Fruit fly (Drosophila melanogaster) whole organism, embryonic: ENCODE measurements around the gene CG46412.
A peak's percentile ranks its signal among the peaks of the same experiment; 100 is the strongest.

Experiments used
- Awh ChIP-seq: fragments of 200-800 bp; sonication (Bioruptor generic); IDR thresholded peaks from 2 replicates; pipeline ENCODE4, ENCODE4 v1.3.6; 2022; ENCODE audit warnings: missing biosample characterization, missing genetic modification characterization
- CG10209 ChIP-seq: fragments of 200-800 bp; sonication (Bioruptor generic); optimal IDR thresholded peaks from 3 replicates; lab custom pipeline; 2017; ENCODE audit warnings: missing biosample characterization, mild to moderate bottlenecking, missing genetic modification characterization, missing genetic modification reagents
- CG10366 ChIP-seq: fragments of 200-800 bp; sonication (Bioruptor generic); IDR thresholded peaks from 2 replicates; pipeline ENCODE4 v1.3.6; 2022; ENCODE audit warnings: missing biosample characterization, missing genetic modification characterization
- CG11456 ChIP-seq: fragments of 200-800 bp; sonication (Bioruptor generic); IDR thresholded peaks from 3 replicates; pipeline ENCODE4 v1.3.6; 2022; ENCODE audit warnings: missing biosample characterization, missing genetic modification characterization
- CG12299 ChIP-seq: fragments of 200-800 bp; sonication (Bioruptor generic); optimal IDR thresholded peaks from 2 replicates; lab custom pipeline; 2018; ENCODE audit warnings: missing biosample characterization, mild to moderate bottlenecking, missing genetic modification characterization
- CG16779 ChIP-seq: fragments of 200-800 bp; sonication (Bioruptor generic); IDR thresholded peaks from 2 replicates; pipeline ENCODE4 v1.3.6; 2022; ENCODE audit warnings: missing biosample characterization, missing genetic modification characterization
- CG16863 ChIP-seq: fragments of 200-800 bp; sonication (Bioruptor generic); optimal IDR thresholded peaks from 3 replicates; lab custom pipeline; 2016; ENCODE audit warnings: missing biosample characterization, missing genetic modification characterization
- CG17385 ChIP-seq: fragments of 200-800 bp; sonication (Bioruptor generic); optimal IDR thresholded peaks from 3 replicates; lab custom pipeline; 2018; ENCODE audit warnings: missing biosample characterization, mild to moderate bottlenecking, missing genetic modification characterization
- CG17568 ChIP-seq: fragments of 200-800 bp; sonication (Bioruptor generic); optimal IDR thresholded peaks from 2 replicates; lab custom pipeline; 2018; ENCODE audit warnings: missing biosample characterization, mild to moderate bottlenecking, missing genetic modification characterization, moderate library complexity
- CG2120 ChIP-seq: fragments of 200-800 bp; sonication (Bioruptor generic); optimal IDR thresholded peaks from 3 replicates; lab custom pipeline; 2016; ENCODE audit warnings: missing biosample characterization, missing genetic modification characterization
- CG30403 ChIP-seq: fragments of 200-800 bp; sonication (Bioruptor generic); optimal IDR thresholded peaks from 3 replicates; lab custom pipeline; 2016; ENCODE audit warnings: missing biosample characterization, missing genetic modification characterization
- CG31441 ChIP-seq: fragments of 200-800 bp; sonication (Bioruptor generic); IDR thresholded peaks from 2 replicates; pipeline ENCODE4 v1.3.6; 2022; ENCODE audit warnings: missing biosample characterization, missing genetic modification characterization
- CG3847 ChIP-seq: fragments of 200-800 bp; sonication (Bioruptor generic); IDR thresholded peaks from 2 replicates; pipeline ENCODE4 v1.3.6; 2022; ENCODE audit warnings: missing biosample characterization, missing genetic modification characterization
- CG5180 ChIP-seq: fragments of 200-800 bp; sonication (Bioruptor generic); optimal IDR thresholded peaks from 3 replicates; lab custom pipeline; 2017; ENCODE audit warnings: missing biosample characterization, missing genetic modification characterization, mild to moderate bottlenecking, moderate library complexity, missing genetic modification reagents
- CG6654 ChIP-seq: fragments of 200-800 bp; sonication (Bioruptor generic); optimal IDR thresholded peaks from 2 replicates; lab custom pipeline; 2017; ENCODE audit warnings: missing biosample characterization, mild to moderate bottlenecking, missing genetic modification characterization
- CG7556 ChIP-seq: fragments of 200-800 bp; sonication (Bioruptor generic); optimal IDR thresholded peaks from 2 replicates; lab custom pipeline; 2017; ENCODE audit warnings: missing biosample characterization, mild to moderate bottlenecking, missing genetic modification characterization
- CG7963 ChIP-seq: fragments of 200-800 bp; sonication (Bioruptor generic); IDR thresholded peaks from 3 replicates; pipeline ENCODE4 v1.3.6; 2022; ENCODE audit warnings: missing biosample characterization, missing genetic modification characterization; ENCODE audit not compliant: partially characterized antibody
- CoRest ChIP-seq: fragments of 200-800 bp; sonication (Bioruptor generic); optimal IDR thresholded peaks from 3 replicates; lab custom pipeline; 2018; ENCODE audit warnings: missing biosample characterization, mild to moderate bottlenecking, missing genetic modification characterization, moderate library complexity
- Dad ChIP-seq: fragments of 200-800 bp; sonication (Bioruptor generic); optimal IDR thresholded peaks from 3 replicates; lab custom pipeline; 2016; ENCODE audit warnings: missing biosample characterization, missing genetic modification characterization
- Dbx ChIP-seq: fragments of 200-800 bp; sonication (Bioruptor generic); IDR thresholded peaks from 3 replicates; pipeline ENCODE4 v1.3.6; 2022; ENCODE audit warnings: missing biosample characterization, missing genetic modification characterization
- Dll ChIP-seq: fragments of 200-800 bp; sonication (Bioruptor generic); IDR thresholded peaks from 4 replicates; pipeline ENCODE4 v1.3.6; 2022; ENCODE audit warnings: missing biosample characterization, missing genetic modification characterization; ENCODE audit not compliant: partially characterized antibody
- HHEX ChIP-seq: fragments of 200-800 bp; sonication (Bioruptor generic); optimal IDR thresholded peaks from 3 replicates; lab custom pipeline; 2017; ENCODE audit warnings: missing biosample characterization, mild to moderate bottlenecking, missing genetic modification characterization, missing genetic modification reagents
- Hey ChIP-seq: fragments of 200-800 bp; sonication (Bioruptor generic); optimal IDR thresholded peaks from 3 replicates; lab custom pipeline; 2018; ENCODE audit warnings: missing biosample characterization, mild to moderate bottlenecking, missing genetic modification characterization
- Hmr ChIP-seq: fragments of 200-800 bp; sonication (Bioruptor generic); optimal IDR thresholded peaks from 3 replicates; lab custom pipeline; 2017; ENCODE audit warnings: mild to moderate bottlenecking, missing biosample characterization, missing genetic modification reagents, missing genetic modification characterization
- Hsf ChIP-seq: fragments of 200-800 bp; sonication (Bioruptor generic); optimal IDR thresholded peaks from 3 replicates; lab custom pipeline; 2016; ENCODE audit warnings: missing biosample characterization, missing genetic modification characterization
- Max ChIP-seq: fragments of 200-800 bp; sonication (Bioruptor generic); optimal IDR thresholded peaks from 2 replicates; lab custom pipeline; 2016; ENCODE audit warnings: missing biosample characterization, mild to moderate bottlenecking, missing genetic modification characterization
- Mrtf ChIP-seq: fragments of 200-800 bp; sonication (Bioruptor generic); IDR thresholded peaks from 3 replicates; pipeline ENCODE4 v1.3.6; 2022; ENCODE audit warnings: missing biosample characterization, missing genetic modification characterization
- Pdp1 ChIP-seq, 2 experiments: fragments of 200-800 bp; sonication (Bioruptor generic); optimal IDR thresholded peaks; 3 replicates each; lab custom pipeline; 2016; ENCODE audit warnings: missing biosample characterization in 2 of 2, missing genetic modification characterization in 2 of 2, mild to moderate bottlenecking in 1 of 2, moderate library complexity in 1 of 2
- Trl ChIP-seq, 3 experiments: fragments of >200 bp in 2 of 3; fragments of 200-800 bp in 1 of 3; sonication (Bioruptor generic) in 1 of 3; optimal IDR thresholded peaks; 2 replicates in 1 of 3; 3 replicates in 2 of 3; lab custom pipeline; 2016 to 2017; ENCODE audit warnings: missing biosample characterization in 1 of 3, missing genetic modification characterization in 1 of 3
- Xrp1 ChIP-seq: fragments of 200-800 bp; sonication (Bioruptor generic); IDR thresholded peaks from 2 replicates; pipeline ENCODE4 v1.3.6; 2022; ENCODE audit warnings: missing biosample characterization, missing genetic modification characterization
- bcd ChIP-seq: fragments of 200-800 bp; sonication (Bioruptor generic); optimal IDR thresholded peaks from 2 replicates; lab custom pipeline; 2017; ENCODE audit warnings: missing biosample characterization, mild to moderate bottlenecking, missing genetic modification characterization
- bsh ChIP-seq, 2 experiments: fragments of 200-800 bp; sonication (Bioruptor generic); optimal IDR thresholded peaks; 2 replicates each; lab custom pipeline; 2017 to 2018; ENCODE audit warnings: mild to moderate bottlenecking in 2 of 2, missing biosample characterization in 2 of 2, missing genetic modification characterization in 2 of 2, moderate library complexity in 1 of 2
- dmrt11E ChIP-seq: fragments of 200-800 bp; sonication (Bioruptor generic); optimal IDR thresholded peaks from 3 replicates; lab custom pipeline; 2018; ENCODE audit warnings: missing biosample characterization, mild to moderate bottlenecking, missing genetic modification characterization, moderate library complexity
- fd3F ChIP-seq: fragments of 200-800 bp; sonication (Bioruptor generic); optimal IDR thresholded peaks from 2 replicates; lab custom pipeline; 2018; ENCODE audit warnings: missing biosample characterization, mild to moderate bottlenecking, missing genetic modification characterization, moderate library complexity
- fd96Cb ChIP-seq: fragments of 200-800 bp; sonication (Bioruptor generic); optimal IDR thresholded peaks from 2 replicates; lab custom pipeline; 2018; ENCODE audit warnings: missing biosample characterization, mild to moderate bottlenecking, missing genetic modification characterization, moderate library complexity
- kay ChIP-seq: fragments of 200-800 bp; sonication (Bioruptor generic); optimal IDR thresholded peaks from 2 replicates; lab custom pipeline; 2016; ENCODE audit warnings: missing biosample characterization, missing genetic modification characterization
- lilli ChIP-seq: fragments of 200-800 bp; sonication (Bioruptor generic); optimal IDR thresholded peaks from 3 replicates; lab custom pipeline; 2016; ENCODE audit warnings: missing biosample characterization, missing genetic modification characterization
- nmo ChIP-seq: fragments of 200-800 bp; sonication (Bioruptor generic); optimal IDR thresholded peaks from 2 replicates; lab custom pipeline; 2018; ENCODE audit warnings: missing biosample characterization, mild to moderate bottlenecking, missing genetic modification characterization, moderate library complexity
- odd ChIP-seq: fragments of 200-800 bp; sonication (Bioruptor generic); optimal IDR thresholded peaks from 2 replicates; lab custom pipeline; 2017; ENCODE audit warnings: missing biosample characterization, mild to moderate bottlenecking, missing genetic modification characterization
- pan ChIP-seq, 4 experiments: fragments of >200 bp in 3 of 4; fragments of 200-800 bp in 1 of 4; sonication (Bioruptor generic) in 1 of 4; optimal IDR thresholded peaks in 3 of 4; IDR thresholded peaks in 1 of 4; 2 replicates each; pipeline versions ENCODE4 v1.3.6 to Lab custom; 2017 to 2022; ENCODE audit warnings: missing biosample characterization in 2 of 4, missing genetic modification characterization in 2 of 4, mixed read lengths in 1 of 4
- schlank ChIP-seq: fragments of 200-800 bp; sonication (Bioruptor generic); optimal IDR thresholded peaks from 2 replicates; lab custom pipeline; 2018; ENCODE audit warnings: missing biosample characterization, mild to moderate bottlenecking, missing genetic modification characterization
- sens ChIP-seq: fragments of 200-800 bp; sonication (Bioruptor generic); peaks from one replicate; lab custom pipeline; 2016; ENCODE audit warnings: missing biosample characterization, missing genetic modification characterization
- slp2 ChIP-seq: fragments of 200-800 bp; sonication (Bioruptor generic); optimal IDR thresholded peaks from 2 replicates; lab custom pipeline; 2016; ENCODE audit warnings: missing biosample characterization, missing genetic modification characterization
- tio ChIP-seq: fragments of 200-800 bp; sonication (Bioruptor generic); optimal IDR thresholded peaks from 2 replicates; lab custom pipeline; 2017; ENCODE audit warnings: missing biosample characterization, missing genetic modification characterization, inconsistent platforms
- tll ChIP-seq, 2 experiments: fragments of 200-800 bp in 1 of 2; fragments of >200 bp in 1 of 2; sonication (Bioruptor generic) in 1 of 2; optimal IDR thresholded peaks; 2 replicates each; lab custom pipeline; 2017 to 2019; ENCODE audit warnings: missing biosample characterization in 2 of 2, missing genetic modification characterization in 2 of 2, mild to moderate bottlenecking in 1 of 2, moderate library complexity in 1 of 2
- unc-4 ChIP-seq: fragments of 200-800 bp; sonication (Bioruptor generic); IDR thresholded peaks from 2 replicates; pipeline ENCODE4 v1.3.6; 2022; ENCODE audit warnings: missing biosample characterization, missing genetic modification characterization; ENCODE audit not compliant: partially characterized antibody
- zf30C ChIP-seq: fragments of 200-800 bp; sonication (Bioruptor generic); optimal IDR thresholded peaks from 3 replicates; lab custom pipeline; 2018; ENCODE audit warnings: missing biosample characterization, mild to moderate bottlenecking, missing genetic modification characterization

Gene CG46412

DNA sequence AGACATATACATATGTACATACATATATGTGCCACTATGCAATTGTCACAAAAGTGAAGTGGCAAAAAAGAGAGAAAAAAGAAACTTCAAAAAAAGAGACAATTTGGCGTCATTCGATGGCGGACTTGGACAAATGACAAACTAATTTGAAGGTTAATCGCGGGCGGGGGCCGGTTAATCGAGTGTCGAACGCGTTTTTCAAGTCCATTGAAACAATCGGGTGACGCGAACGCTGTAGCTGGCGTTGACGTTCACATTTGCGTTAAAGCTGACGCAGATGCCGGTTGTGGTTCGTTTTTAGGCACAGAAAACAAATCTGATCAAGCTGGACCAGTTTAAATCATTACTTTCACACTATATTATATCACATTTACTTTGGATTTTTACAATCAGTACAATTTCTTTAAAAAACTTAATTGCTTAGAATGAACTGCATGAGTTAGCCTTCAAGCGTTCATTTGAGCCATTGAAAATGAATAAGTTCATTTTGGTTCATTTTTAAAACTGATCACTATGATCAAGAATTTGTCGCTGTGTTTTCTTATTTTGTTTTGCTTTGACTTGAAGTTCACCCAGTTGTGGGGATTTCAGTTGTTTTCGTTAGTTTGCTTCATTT, 30.1 kb downstream of the CG46412 start (continued):
- TF ChIP-seq CG16779 (no peak), CG17568 (peak; percentile 25), kay (GFP tag; lab: Kevin White, UChicago) (peak; percentile 48), CG31441 (peak; percentile 56; the same call in 1 of the 2 replicates), tio (peak; percentile 30), CoRest (peak; percentile 58), Hey (tag; lab: Kevin White, UChicago) (no peak), slp2 (GFP tag; lab: Kevin White, UChicago) (peak; percentile 8), bsh (GFP tag; optimal IDR thresholded peaks at IDR 0.05; lab: Kevin White, UChicago) (peak in 1 of 2 experiments; percentile 1), Hsf (GFP tag; lab: Kevin White, UChicago) (peak; percentile 37), CG10209 (GFP tag; lab: Kevin White, UChicago) (no peak), zf30C (peak; percentile 18), Xrp1 (peak; percentile 27; the same call in 1 of the 2 replicates), Hmr (GFP tag; lab: Kevin White, UChicago) (peak; percentile 58), nmo (peak; percentile 45), CG11456 (GFP tag; lab: Robert Waterston, UW) (no peak), Dbx (GFP tag; lab: Robert Waterston, UW) (no peak), CG2120 (peak; percentile 75), CG10366 (GFP tag; lab: Robert Waterston, UW) (0 out of 2 replicates have a peak, but pooled peaks have one; percentile 15), bcd (GFP tag; lab: Kevin White, UChicago) (peak; percentile 4), CG7963 (GFP tag; lab: Robert Waterston, UW) (no peak), CG3847 (GFP tag; lab: Robert Waterston, UW) (peak; percentile 35; the same call in 1 of the 2 replicates), unc-4 (no peak), CG12299 (peak; percentile 3), Max (peak; percentile 25), Pdp1 (GFP tag; optimal IDR thresholded peaks at IDR 0.05; lab: Kevin White, UChicago) (peak; percentile 29 to 48), fd3F (GFP tag; lab: Kevin White, UChicago) (peak; percentile 44), CG5180 (GFP tag; lab: Kevin White, UChicago) (peak; percentile 32), schlank (tag; lab: Kevin White, UChicago) (peak; percentile 23), lilli (GFP tag; lab: Kevin White, UChicago) (peak; percentile 61), CG7556 (GFP tag; lab: Kevin White, UChicago) (peak; percentile 68), CG17385 (peak; percentile 48), Dll (GFP tag; lab: Robert Waterston, UW) (no peak), HHEX (GFP tag; lab: Kevin White, UChicago) (peak; percentile 19), Dad (GFP tag; lab: Kevin White, UChicago) (peak; percentile 49), CG16863 (GFP tag; lab: Kevin White, UChicago) (peak; percentile 20), dmrt11E (tag; lab: Kevin White, UChicago) (no peak), pan (optimal IDR thresholded peaks at IDR 0.05; lab: Kevin White, UChicago) (no peak), pan (GFP tag; optimal IDR thresholded peaks at IDR 0.05 in 1 of 2, IDR thresholded peaks at IDR 0.05 in 1 of 2) (peak in 1 of 2 experiments; percentile 6), fd96Cb (tag; lab: Kevin White, UChicago) (peak; percentile 24), tll (GFP tag; optimal IDR thresholded peaks at IDR 0.05; lab: Kevin White, UChicago) (no peak), CG30403 (GFP tag; lab: Kevin White, UChicago) (peak; percentile 52), odd (GFP tag; lab: Kevin White, UChicago) (peak; percentile 44), sens (GFP tag; lab: Kevin White, UChicago) (peak; percentile 60), Mrtf (GFP tag; lab: Robert Waterston, UW) (peak; percentile 45; the same call in 1 of the 3 replicates), Trl (optimal IDR thresholded peaks at IDR 0.05; lab: Kevin White, UChicago) (no peak), Trl (GFP tag; optimal IDR thresholded peaks at IDR 0.05; lab: Kevin White, UChicago) (peak; percentile 38), Awh (GFP tag; lab: Robert Waterston, UW) (0 out of 2 replicates have a peak, but pooled peaks have one; percentile 13), CG6654 (GFP tag; lab: Kevin White, UChicago) (no peak)
